Worm (Caenorhabditis elegans): ENCODE measurements around the gene F15G9.6.

F15G9.6 gene

DNA sequence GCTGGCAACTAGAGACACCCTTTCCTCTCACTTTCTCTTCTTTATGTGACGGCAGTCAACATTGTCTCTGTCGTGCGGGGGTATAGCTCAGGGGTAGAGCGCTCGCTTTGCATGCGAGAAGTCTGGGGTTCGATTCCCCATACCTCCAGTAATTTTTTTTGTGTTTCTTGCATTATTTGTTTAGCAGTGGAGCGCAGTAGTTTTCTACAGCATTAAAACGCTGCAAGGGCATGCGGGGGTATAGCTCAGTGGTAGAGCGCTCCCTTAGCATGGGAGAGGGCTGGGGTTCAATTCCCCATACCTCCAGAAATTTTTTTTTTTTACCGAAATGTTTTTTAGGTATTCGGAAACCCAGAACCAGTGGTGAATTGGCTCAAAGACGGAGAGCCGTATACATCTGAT is 34.0 kb downstream of the F15G9.6 start (continued):
- TF ChIP-seq vab-7 (GFP tag; IDR thresholded peaks at IDR 0.05) (peak; percentile 98), nhr-77 (tag; optimal IDR thresholded peaks at IDR 0.05) (peak; percentile 42), F49E8.2 (tag; optimal IDR thresholded peaks at IDR 0.05; ENCODE audit: borderline replicate concordance) (peak; percentile 92)

DNA sequence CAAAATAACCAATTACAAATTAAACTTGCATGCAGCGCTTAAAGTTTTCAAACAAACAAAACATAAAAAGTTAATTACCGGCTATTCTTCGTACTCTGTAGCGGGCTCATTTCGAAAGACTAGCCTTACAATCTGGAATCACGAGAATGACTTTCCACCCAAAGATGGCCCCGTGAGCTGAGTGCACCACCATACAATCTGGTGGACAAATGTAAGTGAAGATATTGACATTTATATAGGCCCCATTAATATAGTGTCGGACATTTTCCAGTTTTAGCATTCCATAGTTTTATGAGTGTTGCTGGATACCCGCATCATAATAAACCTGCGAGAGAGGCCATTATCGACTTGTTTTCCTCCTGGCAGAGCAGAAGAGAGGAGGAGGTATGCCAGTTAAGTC is 45.0 kb downstream of the F15G9.6 start:
- no peak for TF ChIP-seq vab-7 (GFP tag; IDR thresholded peaks at IDR 0.05)
- TF ChIP-seq egl-27 (tag; optimal IDR thresholded peaks at IDR 0.05) = no peak
- TF ChIP-seq aha-1 (tag) = peak; percentile 50

DNA sequence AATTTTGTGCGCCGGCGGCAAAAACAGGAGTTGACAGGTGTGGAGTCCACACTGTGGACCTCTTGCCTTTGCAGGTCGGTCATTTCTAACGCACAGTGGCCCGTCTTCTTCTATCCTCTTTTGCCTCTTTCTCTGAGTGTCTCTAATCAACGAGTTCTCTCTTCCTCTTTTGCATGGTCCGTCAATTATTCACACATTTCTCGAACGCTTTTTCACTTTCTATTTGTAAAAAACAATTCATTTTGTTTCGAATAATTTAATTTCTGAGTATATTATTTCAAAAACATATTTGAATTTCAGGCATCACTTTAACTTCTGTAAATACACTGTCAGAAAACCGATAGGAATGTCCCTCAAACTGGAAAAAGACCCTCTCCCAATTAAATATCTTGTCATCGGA is 47.4 kb downstream of the F15G9.6 start, which contains the start of gene T09B9.1:
Gene T09B9.1, plus strand, starts transcription at position 301 of the 400 bp plus-strand sequence.
- no peak for TF ChIP-seq T20F7.1 (GFP tag; optimal IDR thresholded peaks at IDR 0.05)
- no peak for TF ChIP-seq pha-4 (GFP tag; IDR thresholded peaks at IDR 0.05)
- no peak for TF ChIP-seq pha-4 (tag; optimal IDR thresholded peaks at IDR 0.05)
- TF ChIP-seq duxl-1 (tag; optimal IDR thresholded peaks at IDR 0.05; ENCODE audit: poor library complexity) = no peak
- TF ChIP-seq snpc-4 (tag; optimal IDR thresholded peaks at IDR 0.05) = no peak
- TF ChIP-seq skn-1 (tag; optimal IDR thresholded peaks at IDR 0.05) = no peak

DNA sequence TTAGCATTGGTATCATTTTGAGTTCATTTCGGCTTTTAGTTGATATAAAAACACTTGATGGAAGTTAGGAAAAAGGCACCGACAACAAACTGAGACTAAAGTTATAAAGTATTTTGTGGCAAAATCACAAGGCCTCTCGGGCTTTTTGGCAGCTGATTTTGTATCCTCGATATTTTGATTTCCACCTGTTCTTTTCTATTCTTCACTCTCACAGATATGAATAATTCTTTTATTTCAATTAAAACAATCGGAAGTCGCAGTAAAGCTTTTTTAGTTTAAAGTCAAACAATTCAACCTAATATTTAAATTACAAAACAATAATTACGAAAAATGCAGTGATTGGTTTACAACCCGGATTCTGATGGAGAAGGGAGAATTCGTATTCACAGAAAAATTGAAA is 51.7 kb downstream of the F15G9.6 start, which contains the start of gene T09B9.3:
Gene T09B9.3, minus strand, starts transcription at position 101 of the 400 bp plus-strand sequence.
- TF ChIP-seq jun-1 (tag; optimal IDR thresholded peaks at IDR 0.05) (no peak), ceh-32 (tag; optimal IDR thresholded peaks at IDR 0.05; ENCODE audit: poor library complexity) (no peak), F37D6.2 (tag; optimal IDR thresholded peaks at IDR 0.05) (no peak), nhr-48 (tag; optimal IDR thresholded peaks at IDR 0.05) (no peak), zip-2 (tag; optimal IDR thresholded peaks at IDR 0.05) (no peak), Y105C5A.15 (GFP tag; IDR thresholded peaks at IDR 0.05) (no peak), snpc-1.2 (GFP tag; IDR thresholded peaks at IDR 0.05) (no peak), lim-7 (GFP tag; IDR thresholded peaks at IDR 0.05) (no peak)

All from whole organism, L4 larva.